Worm (Caenorhabditis elegans) whole organism, L4/young adult: Measurements from ENCODE around the gene Y38E10A.28.

Experiments
- W03F9.2 ChIP-seq: fragments of 150-350 bp; optimal IDR thresholded peaks from 2 replicates; lab custom pipeline; 2014; ENCODE audit warnings: missing biosample characterization, missing genetic modification characterization
- dao-5 ChIP-seq: sonication (generic microtip); optimal IDR thresholded peaks from 2 replicates; lab custom pipeline; 2016; ENCODE audit warnings: missing genotype, missing genetic modification characterization, moderate library complexity, missing compliant biosample characterization
- him-1 ChIP-seq: sonication (generic microtip); optimal IDR thresholded peaks from 2 replicates; lab custom pipeline; 2016; ENCODE audit warnings: missing genotype, missing genetic modification reagents, missing genetic modification characterization, missing compliant biosample characterization

ce11 chrII:12665019-12665418 is 35.5 kb downstream of the Y38E10A.28 start:
- no peak for TF ChIP-seq him-1
- TF ChIP-seq dao-5 (tag; lab: Kevin White, UChicago): no peak
- no peak for TF ChIP-seq W03F9.2 (tag; lab: Kevin White, UChicago)
